Worm (Caenorhabditis elegans) whole organism, young adult: Measurements from ENCODE around the gene T10H10.2.
A peak's percentile ranks its signal among the peaks of the same experiment; 100 is the strongest.

Source experiments
- F10E7.11 ChIP-seq: sonication (generic microtip); optimal IDR thresholded peaks from 2 replicates; lab custom pipeline; 2017; ENCODE audit warnings: mild to moderate bottlenecking, missing genetic modification characterization, moderate library complexity, missing compliant biosample characterization
- F55B11.4 ChIP-seq: sonication (generic microtip); optimal IDR thresholded peaks from 2 replicates; lab custom pipeline; 2016; ENCODE audit warnings: missing compliant biosample characterization, missing genetic modification characterization, borderline replicate concordance; ENCODE audit not compliant: insufficient read depth
- F57C9.4 ChIP-seq: sonication (generic microtip); optimal IDR thresholded peaks from 2 replicates; lab custom pipeline; 2017; ENCODE audit warnings: mild to moderate bottlenecking, missing genetic modification characterization, missing compliant biosample characterization
- K11D2.4 ChIP-seq: fragments of 200-800 bp; sonication (Bioruptor generic); IDR thresholded peaks from 2 replicates; pipeline ENCODE4 v1.3.6; 2022; ENCODE audit warnings: missing genetic modification reagents, missing genetic modification characterization, missing compliant biosample characterization
- T26A5.8 ChIP-seq: sonication (generic microtip); optimal IDR thresholded peaks from 2 replicates; lab custom pipeline; 2016; ENCODE audit warnings: missing genetic modification characterization, missing compliant biosample characterization
- Y79H2A.3 ChIP-seq: fragments of 200-800 bp; sonication (Bioruptor generic); conservative IDR thresholded peaks from 2 replicates; pipeline ENCODE4 v1.3.6; 2022; ENCODE audit warnings: missing genetic modification reagents, missing genetic modification characterization, missing compliant biosample characterization
- Y95B8A.8 ChIP-seq: fragments of 200-800 bp; sonication (Bioruptor generic); IDR thresholded peaks from 2 replicates; pipeline ENCODE4 v1.3.6; 2022; ENCODE audit warnings: missing genetic modification reagents, missing genetic modification characterization, missing compliant biosample characterization
- akir-1 ChIP-seq: fragments of 200-800 bp; sonication (Bioruptor generic); optimal IDR thresholded peaks from 2 replicates; lab custom pipeline; 2018; ENCODE audit warnings: mild to moderate bottlenecking, missing genetic modification characterization, moderate library complexity, missing compliant biosample characterization
- aptf-3 ChIP-seq: fragments of 200-800 bp; sonication (Bioruptor generic); IDR thresholded peaks from 2 replicates; pipeline ENCODE4 v1.3.6; 2022; ENCODE audit warnings: missing genetic modification characterization, missing compliant biosample characterization
- ccch-3 ChIP-seq: fragments of 200-800 bp; sonication (Bioruptor generic); optimal IDR thresholded peaks from 2 replicates; lab custom pipeline; 2018; ENCODE audit warnings: mild to moderate bottlenecking, missing genetic modification characterization, missing compliant biosample characterization
- ceh-100 ChIP-seq: fragments of 200-800 bp; sonication (Bioruptor generic); IDR thresholded peaks from 2 replicates; pipeline ENCODE4 v1.3.6; 2022; ENCODE audit warnings: missing genetic modification reagents, missing genetic modification characterization, missing compliant biosample characterization
- ceh-58 ChIP-seq: fragments of 200-800 bp; sonication (Bioruptor generic); IDR thresholded peaks from 2 replicates; pipeline ENCODE4 v1.3.6; 2022; ENCODE audit warnings: missing genetic modification characterization, missing compliant biosample characterization
- dpl-1 ChIP-seq: fragments of 150-350 bp; optimal IDR thresholded peaks from 2 replicates; lab custom pipeline; 2014; ENCODE audit warnings: missing biosample characterization, missing genetic modification reagents, missing genetic modification characterization
- egl-18 ChIP-seq: fragments of 200-800 bp; sonication (Bioruptor generic); IDR thresholded peaks from 2 replicates; pipeline ENCODE4 v1.3.6; 2022; ENCODE audit warnings: missing genetic modification reagents, missing genetic modification characterization, missing compliant biosample characterization
- him-1 ChIP-seq: sonication (generic microtip); optimal IDR thresholded peaks from 2 replicates; lab custom pipeline; 2016; ENCODE audit warnings: missing genotype, missing genetic modification reagents, missing genetic modification characterization, missing compliant biosample characterization
- hlh-26 ChIP-seq: fragments of 200-800 bp; sonication (Bioruptor generic); conservative IDR thresholded peaks from 2 replicates; pipeline ENCODE4 v1.3.6; 2022; ENCODE audit warnings: missing genetic modification reagents, missing genetic modification characterization, missing compliant biosample characterization
- lin-40 ChIP-seq: sonication (generic microtip); optimal IDR thresholded peaks from 2 replicates; lab custom pipeline; 2016; ENCODE audit warnings: missing genetic modification characterization, mild to moderate bottlenecking, missing compliant biosample characterization, missing genotype, missing genetic modification reagents
- mcd-1 ChIP-seq: fragments of 200-800 bp; sonication (Bioruptor generic); IDR thresholded peaks from 2 replicates; pipeline ENCODE4 v1.3.6; 2022; ENCODE audit warnings: missing genetic modification reagents, missing genetic modification characterization, missing compliant biosample characterization
- mel-28 ChIP-seq: sonication (generic microtip); optimal IDR thresholded peaks from 2 replicates; lab custom pipeline; 2016; ENCODE audit warnings: borderline replicate concordance, mild to moderate bottlenecking, missing genetic modification characterization, missing compliant biosample characterization
- mes-4 ChIP-seq: sonication (generic microtip); optimal IDR thresholded peaks from 2 replicates; lab custom pipeline; 2016; ENCODE audit warnings: missing genotype, missing genetic modification characterization, missing compliant biosample characterization
- nfyb-1 ChIP-seq: fragments of 200-800 bp; sonication (Bioruptor generic); IDR thresholded peaks from 2 replicates; pipeline ENCODE4 v1.3.6; 2022; ENCODE audit warnings: missing genetic modification reagents, missing genetic modification characterization, missing compliant biosample characterization
- pbrm-1 ChIP-seq: fragments of 200-800 bp; sonication (Bioruptor generic); IDR thresholded peaks from 2 replicates; pipeline ENCODE4 v1.3.6; 2022; ENCODE audit warnings: missing genetic modification reagents, missing genetic modification characterization, missing compliant biosample characterization
- rec-8 ChIP-seq, 2 experiments: sonication (generic microtip); optimal IDR thresholded peaks; 2 replicates each; lab custom pipeline; 2016; ENCODE audit warnings: mild to moderate bottlenecking in 2 of 2, missing genetic modification characterization in 2 of 2, missing genetic modification reagents in 2 of 2, missing genotype in 2 of 2, missing biosample characterization in 1 of 2, missing compliant biosample characterization in 1 of 2, moderate library complexity in 1 of 2
- repo-1 ChIP-seq: sonication (generic microtip); optimal IDR thresholded peaks from 2 replicates; lab custom pipeline; 2017; ENCODE audit warnings: mild to moderate bottlenecking, missing genetic modification characterization, missing compliant biosample characterization
- sdz-38 ChIP-seq: sonication (generic microtip); optimal IDR thresholded peaks from 2 replicates; lab custom pipeline; 2016; ENCODE audit warnings: missing genotype, missing genetic modification characterization, missing compliant biosample characterization
- snpc-1.3 ChIP-seq: sonication (generic microtip); optimal IDR thresholded peaks from 2 replicates; lab custom pipeline; 2017; ENCODE audit warnings: missing genetic modification characterization, mild to moderate bottlenecking, missing compliant biosample characterization, antibody characterized with exemption, moderate library complexity, missing genotype, missing genetic modification reagents; ENCODE audit not compliant: insufficient read depth
- tlf-1 ChIP-seq: fragments of 200-800 bp; sonication (Bioruptor generic); optimal IDR thresholded peaks from 2 replicates; lab custom pipeline; 2018; ENCODE audit warnings: mild to moderate bottlenecking, missing genetic modification characterization, missing compliant biosample characterization
- zfh-2 ChIP-seq: fragments of 200-800 bp; sonication (Bioruptor generic); conservative IDR thresholded peaks from 2 replicates; pipeline ENCODE4 v1.3.6; 2022; ENCODE audit warnings: missing genetic modification reagents, missing genetic modification characterization, missing compliant biosample characterization

The T10H10.2 gene

DNA sequence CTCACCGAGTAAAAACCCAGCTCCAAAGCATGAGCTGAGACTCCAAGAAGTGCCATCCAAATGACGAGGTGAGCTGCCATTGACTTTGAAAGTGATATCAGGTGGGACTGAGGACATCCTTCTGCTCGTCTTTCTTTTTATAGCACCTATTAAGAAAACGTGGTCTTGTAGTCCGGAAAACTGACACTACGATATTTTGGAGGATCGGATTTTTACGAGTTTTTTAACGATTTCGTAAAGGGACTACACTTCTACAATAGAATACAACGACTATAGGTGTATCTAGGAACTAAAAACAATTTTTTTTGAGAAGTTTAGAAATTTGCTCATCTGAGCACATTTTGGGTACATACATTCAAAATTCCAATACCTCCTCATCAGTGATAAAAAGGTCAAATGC is 48.3 kb downstream of the T10H10.2 start, which contains the start of gene nlp-23:
TSS of gene nlp-23 (minus strand) at position 101 of the 400 bp plus-strand sequence.
- TF ChIP-seq mel-28: no peak
- TF ChIP-seq tlf-1 (GFP tag; lab: Kevin White, UChicago): no peak
- no peak for TF ChIP-seq ccch-3 (GFP tag; lab: Kevin White, UChicago)
- no peak for TF ChIP-seq ceh-58
- no peak for TF ChIP-seq T26A5.8 (tag; lab: Kevin White, UChicago)
- no peak for TF ChIP-seq rec-8 (tag; optimal IDR thresholded peaks at IDR 0.05; lab: Kevin White, UChicago)
- no peak for TF ChIP-seq ceh-100 (GFP tag; lab: Robert Waterston, UW)
- TF ChIP-seq pbrm-1 (GFP tag; lab: Robert Waterston, UW): no peak
- TF ChIP-seq mes-4 (tag; lab: Kevin White, UChicago): no peak
- no peak for TF ChIP-seq mcd-1 (GFP tag; lab: Robert Waterston, UW)
- no peak for TF ChIP-seq akir-1
- no peak for TF ChIP-seq repo-1
- no peak for TF ChIP-seq dpl-1 (GFP tag; lab: Kevin White, UChicago)

DNA sequence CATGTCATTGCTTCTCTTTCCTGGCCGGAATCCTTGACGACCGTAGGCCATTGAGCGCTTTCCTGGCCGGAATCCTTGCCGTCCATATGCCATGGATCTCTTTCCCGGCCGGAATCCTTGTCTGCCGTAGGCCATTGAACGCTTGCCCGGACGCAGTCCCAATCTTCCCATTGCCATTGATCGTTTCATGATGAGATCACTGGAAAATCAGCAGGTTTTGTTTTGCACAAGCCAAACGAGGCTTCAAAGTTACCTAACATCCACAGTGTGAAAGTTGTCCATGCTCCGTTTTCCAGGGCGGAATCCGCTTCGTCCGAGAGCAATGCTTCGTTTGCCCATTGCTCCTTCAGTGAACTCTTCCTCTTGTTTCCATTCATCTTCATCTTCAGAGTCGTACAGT is 49.6 kb downstream of the T10H10.2 start:
- TF ChIP-seq nfyb-1 (GFP tag; lab: Robert Waterston, UW) (no peak), zfh-2 (0 out of 2 replicates have a peak, but pooled peaks have one; percentile 10), lin-40 (tag; lab: Kevin White, UChicago) (no peak), K11D2.4 (GFP tag; lab: Robert Waterston, UW) (no peak)

DNA sequence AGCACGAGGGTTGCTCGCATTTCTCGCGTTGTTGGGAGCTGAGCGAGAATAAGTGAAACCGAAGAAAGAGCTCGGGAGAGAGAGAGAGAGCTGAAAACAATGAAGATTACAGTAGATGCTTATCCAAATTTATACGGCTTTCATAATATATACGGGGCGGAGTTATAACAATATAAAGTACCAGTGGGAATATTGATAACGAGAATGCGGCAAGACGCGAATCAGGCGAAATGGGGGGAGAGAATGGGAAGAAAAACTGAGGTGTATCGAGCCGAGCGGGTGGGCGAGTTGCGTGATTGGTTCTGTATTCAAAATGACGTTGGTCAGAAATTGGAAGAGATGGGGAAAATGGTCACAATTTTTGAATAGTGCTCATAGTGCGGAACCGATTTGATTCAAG is 50.1 kb downstream of the T10H10.2 start, which contains the start of gene nlp-2:
TSS of gene nlp-2 (minus strand) at position 101 of the 400 bp plus-strand sequence.
- no peak for TF ChIP-seq dpl-1 (GFP tag; lab: Kevin White, UChicago)
- no peak for TF ChIP-seq F10E7.11 (tag; lab: Kevin White, UChicago)
- TF ChIP-seq him-1 (tag; lab: Kevin White, UChicago): no peak
- no peak for TF ChIP-seq hlh-26 (GFP tag; lab: Robert Waterston, UW)
- no peak for TF ChIP-seq F55B11.4 (tag; lab: Kevin White, UChicago)
- TF ChIP-seq F57C9.4: no peak
- no peak for TF ChIP-seq aptf-3
- no peak for TF ChIP-seq Y79H2A.3
- TF ChIP-seq sdz-38 (tag; lab: Kevin White, UChicago): no peak
- no peak for TF ChIP-seq egl-18
- TF ChIP-seq Y95B8A.8 (GFP tag; lab: Robert Waterston, UW): no peak
- no peak for TF ChIP-seq snpc-1.3 (tag; lab: Kevin White, UChicago)
